Worm (Caenorhabditis elegans): ENCODE data around the gene bcas-2.

Gene bcas-2

ce11 chrIII:6248064-6248687 lies 2.5 kb upstream of the bcas-2 start, which contains the start of the genes gen-1 and stt-3:
TSS of gene gen-1 (minus strand) at chrIII:6248158.
TSS of gene stt-3 (plus strand) at chrIII:6248637.
- TF ChIP-seq elt-2 (tag; optimal IDR thresholded peaks at IDR 0.05) (peak; percentile 12), lin-39 (tag; optimal IDR thresholded peaks at IDR 0.05) (peak; percentile 69), jun-1 (tag; optimal IDR thresholded peaks at IDR 0.05) (no peak), R02D3.7 (tag; optimal IDR thresholded peaks at IDR 0.05) (peak; percentile 80), lin-15B (tag; optimal IDR thresholded peaks at IDR 0.05) (peak; percentile 62)

ce11 chrIII:6240528-6240927 lies 5.1 kb downstream of the bcas-2 start, which contains the start of gene T12A2.3:
TSS of gene T12A2.3 (plus strand) at chrIII:6240828.
- no peak for TF ChIP-seq fos-1 (tag; optimal IDR thresholded peaks at IDR 0.05)

- TF ChIP-seq fkh-2 (tag; optimal IDR thresholded peaks at IDR 0.05) (no peak), zag-1 (tag; optimal IDR thresholded peaks at IDR 0.05) (no peak), ztf-11 (tag; optimal IDR thresholded peaks at IDR 0.05) (no peak)
Measured at ce11 chrIII:6236649-6237048, 9.0 kb downstream of the bcas-2 start, which contains the start of gene T12A2.21. TSS of gene T12A2.21 (minus strand) at chrIII:6236749.

- no peak for TF ChIP-seq nhr-76 (tag; optimal IDR thresholded peaks at IDR 0.05)
- no peak for TF ChIP-seq nhr-237 (tag; optimal IDR thresholded peaks at IDR 0.05)
- no peak for TF ChIP-seq lin-39 (tag; optimal IDR thresholded peaks at IDR 0.05)
- TF ChIP-seq nhr-11 (tag; optimal IDR thresholded peaks at IDR 0.05) = no peak
- TF ChIP-seq egl-5 (tag; optimal IDR thresholded peaks at IDR 0.05) = no peak
- TF ChIP-seq ztf-4 (tag; optimal IDR thresholded peaks at IDR 0.05) = no peak
- peak; percentile 14 for TF ChIP-seq nfya-1 (tag; optimal IDR thresholded peaks at IDR 0.05; ENCODE audit: insufficient read depth)
- TF ChIP-seq snpc-4 (tag; optimal IDR thresholded peaks at IDR 0.05) = no peak
- TF ChIP-seq jun-1 (tag; optimal IDR thresholded peaks at IDR 0.05) = peak; percentile 33
- TF ChIP-seq egl-27 (tag; optimal IDR thresholded peaks at IDR 0.05) = no peak
- TF ChIP-seq elt-3 (tag; optimal IDR thresholded peaks at IDR 0.05) = no peak
- no peak for TF ChIP-seq ceh-82 (tag; optimal IDR thresholded peaks at IDR 0.05)
- TF ChIP-seq aly-2 (tag; optimal IDR thresholded peaks at IDR 0.05) = no peak
- peak; percentile 95 for TF ChIP-seq elt-2 (tag; optimal IDR thresholded peaks at IDR 0.05)
- TF ChIP-seq pqm-1 (tag; optimal IDR thresholded peaks at IDR 0.05) = peak; percentile 94
- no peak for TF ChIP-seq hmg-11 (tag; optimal IDR thresholded peaks at IDR 0.05)
- TF ChIP-seq unc-62 (GFP tag; optimal IDR thresholded peaks at IDR 0.05) = no peak
- peak; percentile 87 for TF ChIP-seq pha-4 (tag; optimal IDR thresholded peaks at IDR 0.05)
- TF ChIP-seq nhr-25 (tag; optimal IDR thresholded peaks at IDR 0.05) = peak; percentile 4
Measured at ce11 chrIII:6231880-6232279, 13.7 kb downstream of the bcas-2 start.

- TF ChIP-seq egl-27 (tag; optimal IDR thresholded peaks at IDR 0.05) = no peak
- TF ChIP-seq mml-1 (tag; optimal IDR thresholded peaks at IDR 0.05) = no peak
- no peak for TF ChIP-seq zag-1 (tag; optimal IDR thresholded peaks at IDR 0.05)
- no peak for TF ChIP-seq pha-4 (tag; optimal IDR thresholded peaks at IDR 0.05)
- TF ChIP-seq pqm-1 (tag; optimal IDR thresholded peaks at IDR 0.05) = no peak
- no peak for TF ChIP-seq unc-62 (GFP tag; optimal IDR thresholded peaks at IDR 0.05)
- TF ChIP-seq nhr-23 (tag; optimal IDR thresholded peaks at IDR 0.05) = no peak
- TF ChIP-seq lin-39 (tag; optimal IDR thresholded peaks at IDR 0.05) = no peak
- no peak for TF ChIP-seq ceh-28 (tag; optimal IDR thresholded peaks at IDR 0.05)
- no peak for TF ChIP-seq ceh-9 (tag; optimal IDR thresholded peaks at IDR 0.05)
- TF ChIP-seq nhr-11 (tag; optimal IDR thresholded peaks at IDR 0.05) = no peak
- no peak for TF ChIP-seq tbx-2 (tag; optimal IDR thresholded peaks at IDR 0.05)
- no peak for TF ChIP-seq fos-1 (tag; optimal IDR thresholded peaks at IDR 0.05)
- TF ChIP-seq elt-2 (tag; optimal IDR thresholded peaks at IDR 0.05) = no peak
- TF ChIP-seq nhr-25 (tag; optimal IDR thresholded peaks at IDR 0.05) = no peak
- TF ChIP-seq egl-5 (tag; optimal IDR thresholded peaks at IDR 0.05) = no peak
Measured at ce11 chrIII:6230870-6231269, 14.8 kb downstream of the bcas-2 start, which contains the start of gene esyt-2. TSS of gene esyt-2 (minus strand) at chrIII:6230970.

ce11 chrIII:6221403-6221802 lies 24.2 kb downstream of the bcas-2 start:
- no peak for TF ChIP-seq unc-39 (tag; optimal IDR thresholded peaks at IDR 0.05)
